Fruit fly (Drosophila melanogaster): Measurements from ENCODE around the gene bmm.

DNA sequence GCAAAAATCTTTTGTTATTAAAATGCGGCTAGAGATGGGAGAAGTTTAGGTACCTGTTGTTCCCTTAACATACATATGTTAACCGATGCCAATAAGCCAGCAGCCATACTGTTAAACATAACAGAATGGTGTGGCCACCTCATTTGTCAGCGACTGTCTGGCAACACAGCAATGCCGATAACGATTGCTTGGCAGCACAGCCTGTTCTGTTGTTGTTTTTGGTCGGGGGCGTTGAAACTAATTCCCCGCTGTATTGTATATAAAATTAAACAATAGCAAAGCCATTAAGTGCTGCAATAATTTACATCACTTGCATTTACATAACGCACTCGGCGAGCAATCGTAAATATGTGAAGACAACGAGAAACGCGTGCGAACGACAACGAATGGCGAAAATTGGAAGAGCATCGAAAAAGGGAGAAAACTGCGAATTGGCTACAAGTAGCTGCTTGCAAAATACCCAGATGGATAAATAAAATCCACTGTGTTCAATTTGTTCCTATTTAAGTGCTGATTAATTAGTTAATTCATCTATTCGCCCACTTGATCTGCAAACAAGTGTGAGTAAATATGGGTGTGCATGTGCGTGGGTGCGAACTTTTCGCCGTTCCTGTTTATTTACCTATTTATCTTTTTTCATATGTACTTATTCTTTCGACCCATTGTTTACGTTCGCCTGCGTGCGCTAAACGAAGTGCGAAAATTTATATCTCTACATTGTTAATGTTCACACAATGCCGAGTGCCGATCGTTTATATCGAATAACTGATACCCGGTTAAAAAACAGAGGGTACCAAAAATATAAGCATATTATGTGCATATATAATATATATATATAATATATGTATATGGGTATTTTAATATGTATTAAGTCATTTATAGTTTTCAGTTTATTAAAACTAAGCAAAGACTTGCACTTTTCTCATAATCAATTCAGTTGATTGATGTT lies 24.1 kb downstream of the bmm start, which contains the start of the genes Tsen34 and Mgat4a:
- no peak for TF ChIP-seq h (optimal IDR thresholded peaks at IDR 0.05)
- no peak for TF ChIP-seq psq (optimal IDR thresholded peaks at IDR 0.05)
- TF ChIP-seq ttk (optimal IDR thresholded peaks at IDR 0.05) = no peak
